Fruit fly (Drosophila melanogaster): ENCODE results near the gene CG7884.

Gene CG7884

dm6 chrX:19248426-19249217, 28.2 kb downstream of the CG7884 start, which contains the start of gene Hs3st-B (continued):
- no peak for TF ChIP-seq CG30020 (tag; optimal IDR thresholded peaks at IDR 0.05)
- 0 out of 2 replicates have a peak, but pooled peaks have one; percentile 16 for TF ChIP-seq crol (GFP tag; IDR thresholded peaks at IDR 0.05)
- peak; percentile 29 for TF ChIP-seq CG30403 (GFP tag; optimal IDR thresholded peaks at IDR 0.05)
- no peak for TF ChIP-seq Abd-B (GFP tag; optimal IDR thresholded peaks at IDR 0.05)
- TF ChIP-seq cwo (GFP tag; optimal IDR thresholded peaks at IDR 0.05), result peak; percentile 32
- TF ChIP-seq CG2120 (GFP tag; optimal IDR thresholded peaks at IDR 0.05), result peak; percentile 32
- TF ChIP-seq CG7556 (GFP tag; optimal IDR thresholded peaks at IDR 0.05), result peak; percentile 65
- no peak for TF ChIP-seq CG4404 (GFP tag; IDR thresholded peaks at IDR 0.05)
- TF ChIP-seq H2.0 (GFP tag; IDR thresholded peaks at IDR 0.05), result no peak
- no peak for TF ChIP-seq CG7372 (GFP tag; IDR thresholded peaks at IDR 0.05)
- TF ChIP-seq ewg (GFP tag; optimal IDR thresholded peaks at IDR 0.05), result peak; percentile 59
- no peak for TF ChIP-seq fd3F (GFP tag; optimal IDR thresholded peaks at IDR 0.05)
- TF ChIP-seq CG8290 (GFP tag; optimal IDR thresholded peaks at IDR 0.05), result no peak
- peak in 1 of 2 experiments; percentile 46 for TF ChIP-seq CG8290 (tag; optimal IDR thresholded peaks at IDR 0.05)
- peak; percentile 32 for TF ChIP-seq HHEX (GFP tag; optimal IDR thresholded peaks at IDR 0.05)
- TF ChIP-seq nmo (GFP tag; optimal IDR thresholded peaks at IDR 0.05), result peak; percentile 27
- TF ChIP-seq HLH4C (GFP tag; IDR thresholded peaks at IDR 0.05; ENCODE audit: partially characterized antibody), result 0 out of 3 replicates have a peak, but pooled peaks have one; percentile 24
- TF ChIP-seq pfk (GFP tag; optimal IDR thresholded peaks at IDR 0.05), result no peak
- 0 out of 2 replicates have a peak, but pooled peaks have one; percentile 13 for TF ChIP-seq Ptx1 (GFP tag; IDR thresholded peaks at IDR 0.05)
- peak; percentile 24 for TF ChIP-seq lilli (GFP tag; optimal IDR thresholded peaks at IDR 0.05)
- 0 out of 2 replicates have a peak, but pooled peaks have one; percentile 54 for TF ChIP-seq CG16779 (GFP tag; IDR thresholded peaks at IDR 0.05)
- no peak for TF ChIP-seq pan (optimal IDR thresholded peaks at IDR 0.05)
- TF ChIP-seq pan (GFP tag; optimal IDR thresholded peaks at IDR 0.05 in 1 of 2, IDR thresholded peaks at IDR 0.05 in 1 of 2), result peak in 1 of 2 experiments; percentile 32
- TF ChIP-seq CG9437 (GFP tag; optimal IDR thresholded peaks at IDR 0.05), result peak; percentile 26
- no peak for TF ChIP-seq CG42726 (GFP tag; IDR thresholded peaks at IDR 0.05; ENCODE audit: partially characterized antibody)
- no peak for TF ChIP-seq BtbVII (GFP tag; optimal IDR thresholded peaks at IDR 0.05)
- no peak for TF ChIP-seq Hsf (GFP tag; optimal IDR thresholded peaks at IDR 0.05)
- TF ChIP-seq bowl (GFP tag; IDR thresholded peaks at IDR 0.05), result no peak

dm6 chrX:19249339-19249738, 28.9 kb downstream of the CG7884 start:
- TF ChIP-seq CG12769 (tag; optimal IDR thresholded peaks at IDR 0.05), result no peak
- TF ChIP-seq Camta (GFP tag; optimal IDR thresholded peaks at IDR 0.05), result no peak
- TF ChIP-seq run (tag; optimal IDR thresholded peaks at IDR 0.05), result no peak
- no peak for TF ChIP-seq Dref (GFP tag; IDR thresholded peaks at IDR 0.05)
- no peak for TF ChIP-seq CG15696 (tag; optimal IDR thresholded peaks at IDR 0.05)
- TF ChIP-seq Hr78 (GFP tag; optimal IDR thresholded peaks at IDR 0.05), result peak in 1 of 2 experiments; percentile 67
- peak; percentile 98 for TF ChIP-seq CG17612 (GFP tag; IDR thresholded peaks at IDR 0.05)
- TF ChIP-seq CG2678 (tag; optimal IDR thresholded peaks at IDR 0.05), result no peak
- no peak for TF ChIP-seq grau (tag; optimal IDR thresholded peaks at IDR 0.05)
- TF ChIP-seq CG8290 (GFP tag; optimal IDR thresholded peaks at IDR 0.05), result peak; percentile 70
- peak in 1 of 2 experiments; percentile 84 for TF ChIP-seq CG8290 (tag; optimal IDR thresholded peaks at IDR 0.05)
- TF ChIP-seq CG10565 (GFP tag; optimal IDR thresholded peaks at IDR 0.05), result no peak

Data from whole organism, embryonic.